Fruit fly (Drosophila melanogaster) whole organism, embryonic: Measurements from ENCODE around the gene CG11893.

Source experiments
- Awh ChIP-seq: fragments of 200-800 bp; sonication (Bioruptor generic); IDR thresholded peaks from 2 replicates; pipeline ENCODE4, ENCODE4 v1.3.6; 2022; ENCODE audit warnings: missing biosample characterization, missing genetic modification characterization
- CG10267 ChIP-seq: fragments of 200-800 bp; sonication (Bioruptor generic); optimal IDR thresholded peaks from 2 replicates; lab custom pipeline; 2018; ENCODE audit warnings: missing biosample characterization, mild to moderate bottlenecking, missing genetic modification characterization, moderate library complexity
- CG11456 ChIP-seq: fragments of 200-800 bp; sonication (Bioruptor generic); IDR thresholded peaks from 3 replicates; pipeline ENCODE4 v1.3.6; 2022; ENCODE audit warnings: missing biosample characterization, missing genetic modification characterization
- CG14860 ChIP-seq: fragments of 200-800 bp; sonication (Bioruptor generic); IDR thresholded peaks from 3 replicates; pipeline ENCODE4 v1.3.6; 2022; ENCODE audit warnings: missing biosample characterization, missing genetic modification characterization; ENCODE audit not compliant: partially characterized antibody
- CG15073 ChIP-seq: fragments of 200-800 bp; sonication (Bioruptor generic); optimal IDR thresholded peaks from 2 replicates; lab custom pipeline; 2016; ENCODE audit warnings: missing biosample characterization, missing genetic modification characterization
- CG17328 ChIP-seq: fragments of 200-800 bp; sonication (Bioruptor generic); IDR thresholded peaks from 2 replicates; pipeline ENCODE4 v1.3.6; 2022; ENCODE audit warnings: missing biosample characterization, missing genetic modification characterization
- CG17912 ChIP-seq: fragments of 200-800 bp; sonication (Bioruptor generic); optimal IDR thresholded peaks from 2 replicates; lab custom pipeline; 2018; ENCODE audit warnings: missing biosample characterization, mild to moderate bottlenecking, missing genetic modification characterization
- CG2120 ChIP-seq: fragments of 200-800 bp; sonication (Bioruptor generic); optimal IDR thresholded peaks from 3 replicates; lab custom pipeline; 2016; ENCODE audit warnings: missing biosample characterization, missing genetic modification characterization
- CG2199 ChIP-seq: fragments of 200-800 bp; sonication (Bioruptor generic); IDR thresholded peaks from 3 replicates; pipeline ENCODE4 v1.3.6; 2022; ENCODE audit warnings: missing biosample characterization, missing genetic modification characterization
- CG2875 ChIP-seq: fragments of 200-800 bp; sonication (Bioruptor generic); optimal IDR thresholded peaks from 2 replicates; lab custom pipeline; 2017; ENCODE audit warnings: missing biosample characterization, mild to moderate bottlenecking, missing genetic modification characterization, missing genetic modification reagents
- CG2889 ChIP-seq: fragments of 200-800 bp; sonication (Bioruptor generic); IDR thresholded peaks from 3 replicates; pipeline ENCODE4 v1.3.6; 2022; ENCODE audit warnings: missing biosample characterization, missing genetic modification characterization
- CG31224 ChIP-seq: fragments of 200-800 bp; sonication (Bioruptor generic); IDR thresholded peaks from 2 replicates; pipeline ENCODE4 v1.3.6; 2022; ENCODE audit warnings: missing biosample characterization, missing genetic modification characterization
- CG34224 ChIP-seq: fragments of 200-800 bp; sonication (Bioruptor generic); IDR thresholded peaks from 3 replicates; pipeline ENCODE4 v1.3.6; 2022; ENCODE audit warnings: missing biosample characterization, missing genetic modification characterization; ENCODE audit not compliant: partially characterized antibody
- CG4854 ChIP-seq: fragments of 200-800 bp; sonication (Bioruptor generic); optimal IDR thresholded peaks from 2 replicates; lab custom pipeline; 2016; ENCODE audit warnings: missing biosample characterization, missing genetic modification characterization, inconsistent platforms
- CG5180 ChIP-seq: fragments of 200-800 bp; sonication (Bioruptor generic); optimal IDR thresholded peaks from 3 replicates; lab custom pipeline; 2017; ENCODE audit warnings: missing biosample characterization, missing genetic modification characterization, mild to moderate bottlenecking, moderate library complexity, missing genetic modification reagents
- CG6175 ChIP-seq: fragments of 200-800 bp; sonication (Bioruptor generic); IDR thresholded peaks from 3 replicates; pipeline ENCODE4 v1.3.6; 2022; ENCODE audit warnings: missing biosample characterization, missing genetic modification characterization
- CG6272 ChIP-seq: fragments of 200-800 bp; sonication (Bioruptor generic); IDR thresholded peaks from 2 replicates; pipeline ENCODE4 v1.3.6; 2022; ENCODE audit warnings: missing biosample characterization, missing genetic modification characterization
- CG6813 ChIP-seq: fragments of 200-800 bp; sonication (Bioruptor generic); optimal IDR thresholded peaks from 2 replicates; lab custom pipeline; 2017; ENCODE audit warnings: missing biosample characterization, missing genetic modification characterization, mild to moderate bottlenecking, moderate library complexity, missing genetic modification reagents
- CG8281 ChIP-seq: fragments of 200-800 bp; sonication (Bioruptor generic); optimal IDR thresholded peaks from 2 replicates; lab custom pipeline; 2018; ENCODE audit warnings: missing biosample characterization, mild to moderate bottlenecking, missing genetic modification characterization, moderate library complexity
- CG9797 ChIP-seq: fragments of 200-800 bp; sonication (Bioruptor generic); optimal IDR thresholded peaks from 3 replicates; lab custom pipeline; 2018; ENCODE audit warnings: missing biosample characterization, mild to moderate bottlenecking, missing genetic modification characterization
- D ChIP-seq, 2 experiments: fragments of 200-800 bp in 1 of 2; fragments of >200 bp in 1 of 2; sonication (Bioruptor generic) in 1 of 2; optimal IDR thresholded peaks; 2 replicates in 1 of 2; 3 replicates in 1 of 2; lab custom pipeline; 2017; ENCODE audit warnings: mild to moderate bottlenecking in 1 of 2, missing biosample characterization in 1 of 2, missing genetic modification characterization in 1 of 2, missing genetic modification reagents in 1 of 2
- Hr39 ChIP-seq: fragments of >200 bp; optimal IDR thresholded peaks from 2 replicates; lab custom pipeline; 2017
- Myb ChIP-seq: fragments of 200-800 bp; sonication (Bioruptor generic); optimal IDR thresholded peaks from 2 replicates; lab custom pipeline; 2016; ENCODE audit warnings: missing biosample characterization, missing genetic modification characterization
- Oli ChIP-seq: fragments of 200-800 bp; sonication (Bioruptor generic); optimal IDR thresholded peaks from 2 replicates; lab custom pipeline; 2018; ENCODE audit warnings: missing biosample characterization, mild to moderate bottlenecking, missing genetic modification characterization, moderate library complexity
- Poxn ChIP-seq: fragments of 200-800 bp; sonication (Bioruptor generic); IDR thresholded peaks from 2 replicates; pipeline ENCODE4 v1.3.6; 2022; ENCODE audit warnings: missing biosample characterization, missing genetic modification characterization
- Side ChIP-seq: fragments of 200-800 bp; sonication (Bioruptor generic); optimal IDR thresholded peaks from 2 replicates; lab custom pipeline; 2016; ENCODE audit warnings: missing biosample characterization, missing genetic modification characterization
- Stat92E ChIP-seq, 3 experiments: fragments of >200 bp in 2 of 3; fragments of 200-800 bp in 1 of 3; sonication (Bioruptor generic) in 1 of 3; optimal IDR thresholded peaks; 2 replicates each; lab custom pipeline; 2017 to 2019; ENCODE audit warnings: missing biosample characterization in 3 of 3, missing genetic modification characterization in 3 of 3, mild to moderate bottlenecking in 1 of 3, moderate library complexity in 1 of 3
- aop ChIP-seq: fragments of 200-800 bp; sonication (Bioruptor generic); IDR thresholded peaks from 2 replicates; pipeline ENCODE4 v1.3.6; 2022; ENCODE audit warnings: missing biosample characterization, missing genetic modification characterization
- bab2 ChIP-seq: fragments of 200-800 bp; sonication (Bioruptor generic); optimal IDR thresholded peaks from 2 replicates; lab custom pipeline; 2016; ENCODE audit warnings: missing biosample characterization, missing genetic modification characterization
- chn ChIP-seq: fragments of 200-800 bp; sonication (Bioruptor generic); optimal IDR thresholded peaks from 2 replicates; lab custom pipeline; 2016; ENCODE audit warnings: missing biosample characterization, missing genetic modification characterization
- corto ChIP-seq: fragments of 200-800 bp; sonication (Bioruptor generic); optimal IDR thresholded peaks from 2 replicates; lab custom pipeline; 2016; ENCODE audit warnings: missing biosample characterization, mild to moderate bottlenecking, missing genetic modification characterization, moderate library complexity
- dan ChIP-seq: fragments of 200-800 bp; sonication (Bioruptor generic); IDR thresholded peaks from 2 replicates; pipeline ENCODE4 v1.3.6; 2022; ENCODE audit warnings: missing biosample characterization, missing genetic modification characterization
- dmrt11E ChIP-seq: fragments of 200-800 bp; sonication (Bioruptor generic); optimal IDR thresholded peaks from 3 replicates; lab custom pipeline; 2018; ENCODE audit warnings: missing biosample characterization, mild to moderate bottlenecking, missing genetic modification characterization, moderate library complexity
- dmrt99B ChIP-seq: fragments of 200-800 bp; sonication (Bioruptor generic); optimal IDR thresholded peaks from 2 replicates; lab custom pipeline; 2018; ENCODE audit warnings: missing biosample characterization, mild to moderate bottlenecking, missing genetic modification characterization, moderate library complexity
- ewg ChIP-seq: fragments of 200-800 bp; sonication (Bioruptor generic); optimal IDR thresholded peaks from 3 replicates; lab custom pipeline; 2017; ENCODE audit warnings: mild to moderate bottlenecking, missing biosample characterization, missing genetic modification reagents, missing genetic modification characterization
- fd96Cb ChIP-seq: fragments of 200-800 bp; sonication (Bioruptor generic); optimal IDR thresholded peaks from 2 replicates; lab custom pipeline; 2018; ENCODE audit warnings: missing biosample characterization, mild to moderate bottlenecking, missing genetic modification characterization, moderate library complexity
- gro ChIP-seq: fragments of 200-800 bp; sonication (Bioruptor generic); optimal IDR thresholded peaks from 2 replicates; lab custom pipeline; 2016; ENCODE audit warnings: missing biosample characterization, missing genetic modification characterization
- h ChIP-seq: fragments of >200 bp; optimal IDR thresholded peaks from 2 replicates; lab custom pipeline; 2017
- insv ChIP-seq, 2 experiments: fragments of 200-800 bp; sonication (Bioruptor generic); optimal IDR thresholded peaks; 3 replicates each; lab custom pipeline; 2016 to 2018; ENCODE audit warnings: missing biosample characterization in 2 of 2, missing genetic modification characterization in 2 of 2
- psq ChIP-seq: fragments of 200-800 bp; sonication (Bioruptor generic); optimal IDR thresholded peaks from 2 replicates; lab custom pipeline; 2017; ENCODE audit warnings: missing biosample characterization, missing genetic modification characterization
- repo ChIP-seq: fragments of 200-800 bp; sonication (Bioruptor generic); optimal IDR thresholded peaks from 2 replicates; lab custom pipeline; 2016; ENCODE audit warnings: missing biosample characterization, missing genetic modification characterization
- seq ChIP-seq: fragments of 200-800 bp; sonication (Bioruptor generic); IDR thresholded peaks from 2 replicates; pipeline ENCODE4 v1.3.6; 2022; ENCODE audit warnings: missing biosample characterization, missing genetic modification characterization
- sim ChIP-seq: fragments of 200-800 bp; sonication (Bioruptor generic); IDR thresholded peaks from 2 replicates; pipeline ENCODE4 v1.3.6; 2022; ENCODE audit warnings: missing biosample characterization, missing genetic modification characterization
- sisA ChIP-seq: fragments of 200-800 bp; sonication (Bioruptor generic); IDR thresholded peaks from 2 replicates; pipeline ENCODE4 v1.3.6; 2022; ENCODE audit warnings: missing biosample characterization, missing genetic modification characterization
- sqz ChIP-seq: fragments of 200-800 bp; sonication (Bioruptor generic); optimal IDR thresholded peaks from 3 replicates; lab custom pipeline; 2018; ENCODE audit warnings: missing biosample characterization, mild to moderate bottlenecking, missing genetic modification characterization
- trem ChIP-seq: fragments of 200-800 bp; optimal IDR thresholded peaks from 3 replicates; lab custom pipeline; 2019; ENCODE audit warnings: missing biosample characterization, mild to moderate bottlenecking, missing genetic modification characterization, moderate library complexity
- trh ChIP-seq: fragments of 200-800 bp; sonication (Bioruptor generic); optimal IDR thresholded peaks from 2 replicates; lab custom pipeline; 2016; ENCODE audit warnings: missing biosample characterization, missing genetic modification characterization
- unpg ChIP-seq: fragments of 200-800 bp; sonication (Bioruptor generic); optimal IDR thresholded peaks from 3 replicates; lab custom pipeline; 2018; ENCODE audit warnings: missing biosample characterization, mild to moderate bottlenecking, missing genetic modification characterization, moderate library complexity
- usp ChIP-seq: fragments of >200 bp; optimal IDR thresholded peaks from 2 replicates; lab custom pipeline; 2017; ENCODE audit warnings: missing biosample characterization, missing genetic modification characterization
- vnd ChIP-seq: fragments of 200-800 bp; sonication (Bioruptor generic); IDR thresholded peaks from 3 replicates; pipeline ENCODE4 v1.3.6; 2022; ENCODE audit warnings: missing biosample characterization, missing genetic modification characterization; ENCODE audit not compliant: partially characterized antibody

Gene CG11893

dm6 chr3R:25258628-25259240 lies 31.0 kb upstream of the CG11893 start, which contains the start of gene CG11857 (continued):
- TF ChIP-seq repo (GFP tag; lab: Kevin White, UChicago) (peak; percentile 95), psq (peak; percentile 93), corto (GFP tag; lab: Kevin White, UChicago) (peak; percentile 95), Myb (GFP tag; lab: Kevin White, UChicago) (peak; percentile 89), ewg (peak; percentile 92), D (optimal IDR thresholded peaks at IDR 0.05; lab: Kevin White, UChicago) (no peak), D (GFP tag; optimal IDR thresholded peaks at IDR 0.05; lab: Kevin White, UChicago) (peak; percentile 96), Awh (GFP tag; lab: Robert Waterston, UW) (peak; percentile 97), CG5180 (GFP tag; lab: Kevin White, UChicago) (no peak), CG2199 (GFP tag; lab: Robert Waterston, UW) (peak; percentile 99), insv (GFP tag; optimal IDR thresholded peaks at IDR 0.05; lab: Kevin White, UChicago) (peak in 1 of 2 experiments; percentile 77), trem (tag; lab: Kevin White, UChicago) (peak; percentile 97), vnd (GFP tag; lab: Robert Waterston, UW) (peak; percentile 100), sisA (GFP tag; lab: Robert Waterston, UW) (peak; percentile 99), CG2875 (GFP tag; lab: Kevin White, UChicago) (peak; percentile 90), usp (GFP tag; lab: Kevin White, UChicago) (no peak), chn (GFP tag; lab: Kevin White, UChicago) (peak; percentile 98), Poxn (GFP tag; lab: Robert Waterston, UW) (peak; percentile 97), CG10267 (tag; lab: Kevin White, UChicago) (peak; percentile 94), CG8281 (tag; lab: Kevin White, UChicago) (peak; percentile 90), CG34224 (peak; percentile 100), sqz (no peak), gro (peak; percentile 98), bab2 (peak; percentile 98), Hr39 (no peak), unpg (GFP tag; lab: Kevin White, UChicago) (peak; percentile 98), CG14860 (GFP tag; lab: Robert Waterston, UW) (peak; percentile 100), CG2889 (GFP tag; lab: Robert Waterston, UW) (peak; percentile 99), CG6175 (peak; percentile 98), dan (GFP tag; lab: Robert Waterston, UW) (peak; percentile 97), CG6813 (peak; percentile 87), CG4854 (GFP tag; lab: Kevin White, UChicago) (peak; percentile 96), CG11456 (peak; percentile 99), dmrt11E (tag; lab: Kevin White, UChicago) (peak; percentile 98), CG17328 (peak; percentile 99), CG17912 (GFP tag; lab: Kevin White, UChicago) (peak; percentile 90), dmrt99B (tag; lab: Kevin White, UChicago) (peak; percentile 96), h (lab: Kevin White, UChicago) (no peak), CG31224 (peak; percentile 97), trh (GFP tag; lab: Kevin White, UChicago) (peak; percentile 97), sim (peak; percentile 95), aop (GFP tag; lab: Robert Waterston, UW) (peak; percentile 96), Side (GFP tag; lab: Kevin White, UChicago) (peak; percentile 95), CG6272 (peak; percentile 99), fd96Cb (tag; lab: Kevin White, UChicago) (peak; percentile 98), Oli (tag; lab: Kevin White, UChicago) (peak; percentile 96), CG15073 (GFP tag; lab: Kevin White, UChicago) (peak; percentile 80), CG9797 (GFP tag; lab: Kevin White, UChicago) (peak; percentile 66), Stat92E (GFP tag; optimal IDR thresholded peaks at IDR 0.05; lab: Kevin White, UChicago) (peak in 1 of 3 experiments; percentile 91), CG2120 (GFP tag; lab: Kevin White, UChicago) (peak; percentile 99), seq (GFP tag; lab: Robert Waterston, UW) (peak; percentile 97)
